Worm (Caenorhabditis elegans) whole organism, late embryonic: ENCODE results near the gene sdz-37.

Experiments
- C08G9.2 ChIP-seq: sonication (generic microtip); optimal IDR thresholded peaks from 2 replicates; lab custom pipeline; 2016; ENCODE audit warnings: mild to moderate bottlenecking, missing genetic modification characterization, moderate library complexity, missing compliant biosample characterization
- C38D4.7 ChIP-seq: fragments of 200-800 bp; sonication (Bioruptor generic); optimal IDR thresholded peaks from 2 replicates; lab custom pipeline; 2018; ENCODE audit warnings: mild to moderate bottlenecking, missing genetic modification characterization, moderate library complexity, missing compliant biosample characterization
- K09A11.1 ChIP-seq: sonication (generic microtip); optimal IDR thresholded peaks from 2 replicates; lab custom pipeline; 2017; ENCODE audit warnings: antibody characterized with exemption, mild to moderate bottlenecking, missing genetic modification characterization, missing compliant biosample characterization; ENCODE audit not compliant: insufficient read depth
- Y22D7AL.16 ChIP-seq: sonication (generic microtip); optimal IDR thresholded peaks from 2 replicates; lab custom pipeline; 2016; ENCODE audit warnings: missing genetic modification characterization, missing compliant biosample characterization
- ceh-18 ChIP-seq: sonication (generic microtip); optimal IDR thresholded peaks from 2 replicates; lab custom pipeline; 2016; ENCODE audit warnings: missing genetic modification characterization, missing compliant biosample characterization
- ceh-2 ChIP-seq: sonication (generic microtip); optimal IDR thresholded peaks from 2 replicates; lab custom pipeline; 2016; ENCODE audit warnings: missing genotype, missing genetic modification characterization, missing compliant biosample characterization
- ceh-31 ChIP-seq: sonication (generic microtip); optimal IDR thresholded peaks from 2 replicates; lab custom pipeline; 2016; ENCODE audit warnings: missing genetic modification characterization, missing compliant biosample characterization
- ceh-34 ChIP-seq: sonication (generic microtip); optimal IDR thresholded peaks from 2 replicates; lab custom pipeline; 2016; ENCODE audit warnings: mild to moderate bottlenecking, missing genetic modification characterization, missing compliant biosample characterization
- ceh-45 ChIP-seq: fragments of 200-800 bp; sonication (Bioruptor generic); IDR thresholded peaks from 2 replicates; pipeline ENCODE4 v1.3.6; 2022; ENCODE audit warnings: missing genetic modification reagents, missing genetic modification characterization, missing compliant biosample characterization
- dve-1 ChIP-seq: sonication (generic microtip); optimal IDR thresholded peaks from 2 replicates; lab custom pipeline; 2017; ENCODE audit warnings: antibody characterized with exemption, mild to moderate bottlenecking, missing genetic modification characterization, missing compliant biosample characterization
- elt-2 ChIP-seq: sonication (generic microtip); optimal IDR thresholded peaks from 2 replicates; lab custom pipeline; 2016; ENCODE audit warnings: missing genetic modification reagents, missing genetic modification characterization, missing compliant biosample characterization
- fax-1 ChIP-seq: sonication (generic microtip); optimal IDR thresholded peaks from 2 replicates; lab custom pipeline; 2016; ENCODE audit warnings: missing genotype, missing genetic modification characterization, missing compliant biosample characterization
- fkh-10 ChIP-seq: fragments of 150-350 bp; optimal IDR thresholded peaks from 2 replicates; lab custom pipeline; 2014; ENCODE audit warnings: missing biosample characterization, missing genetic modification reagents, missing genetic modification characterization
- fkh-6 ChIP-seq: sonication (generic microtip); optimal IDR thresholded peaks from 2 replicates; lab custom pipeline; 2016; ENCODE audit warnings: missing genetic modification characterization, missing compliant biosample characterization
- hlh-15 ChIP-seq: sonication (generic microtip); optimal IDR thresholded peaks from 2 replicates; lab custom pipeline; 2016; ENCODE audit warnings: missing genetic modification characterization, missing compliant biosample characterization
- lin-11 ChIP-seq: fragments of 200-800 bp; sonication (Bioruptor generic); optimal IDR thresholded peaks from 2 replicates; lab custom pipeline; 2018; ENCODE audit warnings: mild to moderate bottlenecking, missing genetic modification characterization, missing compliant biosample characterization
- mec-3 ChIP-seq: sonication (generic microtip); optimal IDR thresholded peaks from 2 replicates; lab custom pipeline; 2016; ENCODE audit warnings: borderline replicate concordance, missing genetic modification characterization, missing compliant biosample characterization
- nfya-1 ChIP-seq: sonication (generic microtip); optimal IDR thresholded peaks from 2 replicates; lab custom pipeline; 2017; ENCODE audit warnings: missing genetic modification characterization, mild to moderate bottlenecking, missing compliant biosample characterization, antibody characterized with exemption, moderate library complexity
- nhr-11 ChIP-seq: fragments of 150-350 bp; optimal IDR thresholded peaks from 2 replicates; lab custom pipeline; 2014; ENCODE audit warnings: missing biosample characterization, missing genetic modification characterization
- nhr-232 ChIP-seq: sonication (generic microtip); optimal IDR thresholded peaks from 2 replicates; lab custom pipeline; 2016; ENCODE audit warnings: missing genetic modification characterization, missing compliant biosample characterization
- npax-4 ChIP-seq: sonication (generic microtip); optimal IDR thresholded peaks from 2 replicates; lab custom pipeline; 2016; ENCODE audit warnings: missing genetic modification characterization, missing compliant biosample characterization
- odd-2 ChIP-seq: sonication (generic microtip); optimal IDR thresholded peaks from 2 replicates; lab custom pipeline; 2017; ENCODE audit warnings: antibody characterized with exemption, mild to moderate bottlenecking, missing genetic modification characterization, missing compliant biosample characterization
- pat-9 ChIP-seq: fragments of 200-800 bp; sonication (Bioruptor generic); optimal IDR thresholded peaks from 2 replicates; lab custom pipeline; 2018; ENCODE audit warnings: mild to moderate bottlenecking, missing genetic modification characterization, moderate library complexity, missing compliant biosample characterization
- pha-2 ChIP-seq: sonication (generic microtip); optimal IDR thresholded peaks from 2 replicates; lab custom pipeline; 2017; ENCODE audit warnings: mild to moderate bottlenecking, missing genetic modification characterization, missing compliant biosample characterization
- ref-2 ChIP-seq: sonication (generic microtip); optimal IDR thresholded peaks from 2 replicates; lab custom pipeline; 2016; ENCODE audit warnings: missing genetic modification characterization, missing compliant biosample characterization
- sdc-2 ChIP-seq: sonication (generic microtip); optimal IDR thresholded peaks from 2 replicates; lab custom pipeline; 2016; ENCODE audit warnings: missing genotype, missing genetic modification characterization, missing compliant biosample characterization
- sox-2 ChIP-seq: fragments of 200-800 bp; sonication (Bioruptor generic); IDR thresholded peaks from 2 replicates; pipeline ENCODE4 v1.3.6; 2022; ENCODE audit warnings: missing genetic modification reagents, missing genetic modification characterization, missing compliant biosample characterization
- sox-4 ChIP-seq: sonication (generic microtip); optimal IDR thresholded peaks from 2 replicates; lab custom pipeline; 2017; ENCODE audit warnings: mild to moderate bottlenecking, missing genetic modification characterization, inconsistent platforms, missing compliant biosample characterization
- ttx-3 ChIP-seq: sonication (generic microtip); optimal IDR thresholded peaks from 2 replicates; lab custom pipeline; 2016; ENCODE audit warnings: missing genetic modification reagents, missing genetic modification characterization, missing compliant biosample characterization
- unc-3 ChIP-seq, 2 experiments: fragments of 200-800 bp in 1 of 2; sonication (Bioruptor generic) in 1 of 2; sonication (generic microtip) in 1 of 2; conservative IDR thresholded peaks in 1 of 2; optimal IDR thresholded peaks in 1 of 2; 2 replicates each; pipeline versions ENCODE4 v1.3.6 to Lab custom; 2016 to 2022; ENCODE audit warnings: missing compliant biosample characterization in 2 of 2, missing genetic modification characterization in 2 of 2, missing genetic modification reagents in 1 of 2

Gene sdz-37

DNA sequence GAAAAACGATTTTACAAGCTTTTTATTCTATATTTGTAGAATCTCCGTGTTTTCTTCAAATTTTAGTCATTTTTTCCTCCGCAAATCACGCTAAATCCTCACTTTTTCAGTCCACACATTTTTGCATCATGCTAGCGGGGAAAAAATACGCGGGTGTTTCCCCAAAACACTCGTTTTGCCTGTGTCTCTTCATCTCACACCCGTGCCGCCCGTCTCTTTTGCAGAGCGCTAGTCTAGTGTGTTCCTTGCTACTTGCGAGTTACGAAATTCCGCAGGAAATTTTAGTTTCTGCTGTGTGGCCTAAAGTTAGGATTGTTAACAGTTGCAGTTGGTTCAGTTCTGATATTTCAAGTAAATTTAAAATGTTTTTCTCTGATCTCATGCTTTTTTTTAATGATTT, 18.9 kb upstream of the sdz-37 start:
- TF ChIP-seq sox-2 (GFP tag; lab: Robert Waterston, UW) (no peak), C38D4.7 (GFP tag; lab: Kevin White, UChicago) (no peak), ttx-3 (no peak), ceh-18 (no peak), lin-11 (tag; lab: Kevin White, UChicago) (no peak), sdc-2 (tag; lab: Kevin White, UChicago) (no peak), mec-3 (tag; lab: Kevin White, UChicago) (no peak), fkh-6 (tag; lab: Kevin White, UChicago) (no peak), nfya-1 (peak; percentile 20), elt-2 (peak; percentile 15), dve-1 (tag; lab: Kevin White, UChicago) (no peak), hlh-15 (tag; lab: Kevin White, UChicago) (no peak), pha-2 (tag; lab: Kevin White, UChicago) (no peak)

DNA sequence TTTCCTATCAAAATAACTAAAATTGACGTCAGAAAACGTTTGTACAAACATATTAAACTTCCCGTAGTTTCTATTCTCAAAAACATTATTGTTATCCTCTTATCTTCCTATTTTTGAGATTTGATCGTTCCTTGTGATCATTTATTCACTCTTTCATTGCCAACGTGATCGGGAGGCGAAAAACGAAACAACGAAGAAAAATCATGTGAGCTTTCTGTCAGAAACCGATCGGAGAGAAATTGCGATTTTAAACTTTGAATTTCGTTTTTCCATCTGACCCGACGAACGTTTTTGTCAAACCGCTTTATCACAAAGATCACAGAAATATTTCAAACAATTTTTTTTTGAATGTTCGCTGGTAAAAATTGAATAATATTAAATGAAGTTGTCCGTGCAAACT, 18.4 kb upstream of the sdz-37 start:
- TF ChIP-seq ceh-31 (tag; lab: Kevin White, UChicago): no peak
- TF ChIP-seq fkh-10 (GFP tag; lab: Kevin White, UChicago): no peak
- TF ChIP-seq ceh-45 (GFP tag; lab: Robert Waterston, UW): no peak
- no peak for TF ChIP-seq fax-1 (tag; lab: Kevin White, UChicago)
- TF ChIP-seq sox-4 (tag; lab: Kevin White, UChicago): no peak
- TF ChIP-seq C08G9.2 (tag; lab: Kevin White, UChicago): no peak
- no peak for TF ChIP-seq npax-4 (tag; lab: Kevin White, UChicago)
- TF ChIP-seq nhr-232 (tag; lab: Kevin White, UChicago): no peak

DNA sequence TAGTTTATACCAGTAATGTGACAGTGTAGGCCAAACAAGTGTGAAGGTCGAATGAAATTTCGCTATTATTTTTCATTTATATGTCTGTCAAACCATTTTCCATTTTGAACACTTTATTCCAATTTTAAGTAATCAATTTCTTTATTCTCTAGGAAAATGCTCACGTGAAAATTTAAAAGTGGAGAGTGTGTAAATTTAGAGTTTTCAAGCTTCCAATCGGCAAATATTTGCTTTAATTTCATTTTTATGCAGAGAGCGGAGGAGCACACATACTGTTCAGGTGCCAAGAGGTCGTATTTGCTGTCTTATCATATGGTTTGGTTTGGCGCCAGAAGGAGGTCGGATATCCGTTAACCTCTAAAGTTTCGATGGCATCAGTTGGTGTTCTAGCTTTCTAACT, 17.9 kb upstream of the sdz-37 start:
- TF ChIP-seq pat-9 (no peak), nfya-1 (no peak), ceh-34 (tag; lab: Kevin White, UChicago) (no peak), odd-2 (tag; lab: Kevin White, UChicago) (no peak), sox-2 (GFP tag; lab: Robert Waterston, UW) (no peak), unc-3 (GFP tag; conservative IDR thresholded peaks at IDR 0.05; lab: Robert Waterston, UW) (no peak), unc-3 (tag; optimal IDR thresholded peaks at IDR 0.05; lab: Kevin White, UChicago) (no peak), Y22D7AL.16 (no peak), ceh-2 (tag; lab: Kevin White, UChicago) (no peak)

DNA sequence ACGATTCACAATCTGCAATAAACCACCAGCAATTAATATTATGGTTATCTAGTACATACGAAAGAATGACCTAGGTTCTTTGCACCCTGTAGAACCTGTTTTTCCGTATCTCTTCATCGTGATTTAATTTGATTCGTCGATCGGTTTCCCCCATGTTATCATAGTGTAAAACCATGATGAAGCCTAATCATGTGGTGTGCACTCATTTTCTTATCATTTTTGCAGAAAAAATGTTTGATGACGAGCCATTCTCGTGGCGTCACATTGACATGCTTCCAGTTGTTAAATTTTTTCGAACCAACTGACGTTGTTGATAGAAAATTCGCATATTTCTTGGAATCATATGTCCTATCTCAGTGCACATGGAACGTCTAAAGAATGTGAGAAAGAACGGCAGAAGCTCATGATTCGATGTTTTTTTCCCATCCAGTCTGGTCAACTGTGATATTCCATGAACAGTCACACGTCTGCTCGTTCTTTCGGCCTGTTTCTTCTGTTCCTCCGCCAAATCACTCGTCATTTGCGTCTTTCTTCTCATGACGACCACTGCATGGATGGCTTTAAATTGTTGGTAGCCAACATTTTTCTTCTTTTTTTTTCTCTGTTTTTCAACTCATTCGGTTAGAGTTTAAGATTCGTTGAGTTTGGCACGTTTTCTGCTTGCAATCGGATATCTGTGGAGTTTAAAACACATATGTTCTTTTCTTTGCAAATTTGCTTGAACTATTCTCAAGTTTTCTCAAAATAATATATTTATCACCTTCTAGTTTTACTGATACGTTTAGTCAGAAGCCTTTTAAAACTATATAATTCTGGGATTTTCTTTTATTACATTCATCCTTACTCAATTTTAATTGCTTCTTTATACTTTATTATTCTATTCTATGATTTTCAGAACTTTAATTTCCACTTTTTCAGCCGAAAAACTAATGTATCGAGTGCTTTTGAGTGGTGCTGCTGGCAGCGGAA, 17.0 kb upstream of the sdz-37 start, which contains the start of gene ZK673.2:
TSS of gene ZK673.2 (plus strand) at position 919 of the 969 bp plus-strand sequence.
- TF ChIP-seq K09A11.1: no peak
- TF ChIP-seq sdc-2 (tag; lab: Kevin White, UChicago): no peak
- TF ChIP-seq ref-2 (tag; lab: Kevin White, UChicago): no peak
- TF ChIP-seq ceh-34 (tag; lab: Kevin White, UChicago): no peak

DNA sequence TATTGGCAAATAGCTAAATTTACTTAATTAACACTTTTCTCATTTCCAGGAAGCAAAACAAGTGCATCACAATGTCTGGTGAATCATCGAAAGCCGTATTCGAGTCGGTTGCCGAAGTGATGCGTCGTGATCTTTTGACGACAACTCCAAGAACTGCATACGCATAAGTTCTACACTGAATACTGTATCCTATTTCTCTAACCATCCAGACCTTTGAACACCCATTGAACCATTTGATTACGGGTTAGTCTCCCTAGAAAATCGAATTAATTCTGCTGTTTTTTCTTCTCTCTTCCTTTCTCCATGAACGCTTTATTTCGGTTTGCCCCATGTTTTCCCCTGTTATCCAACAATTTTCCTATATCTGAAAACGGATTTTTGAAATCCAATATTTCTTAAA, 15.0 kb upstream of the sdz-37 start, which contains the start of gene lin-56:
TSS of gene lin-56 (plus strand) at position 301 of the 400 bp plus-strand sequence.
- TF ChIP-seq nhr-11 (tag; lab: Kevin White, UChicago) (no peak), nfya-1 (no peak)
